Fruit fly (Drosophila melanogaster) whole organism, adult: Measurements from ENCODE around the gene CG6686.

Source experiments
- CG14711 ChIP-seq: fragments of 200-800 bp; sonication (Bioruptor generic); optimal IDR thresholded peaks from 2 replicates; lab custom pipeline; 2018; ENCODE audit warnings: missing biosample characterization, mild to moderate bottlenecking, missing genetic modification characterization, moderate library complexity
- CG1620 ChIP-seq: fragments of 200-800 bp; sonication (Bioruptor generic); optimal IDR thresholded peaks from 2 replicates; lab custom pipeline; 2016; ENCODE audit warnings: missing biosample characterization, missing genetic modification characterization
- CG5204 ChIP-seq: fragments of 200-800 bp; sonication (Bioruptor generic); optimal IDR thresholded peaks from 2 replicates; lab custom pipeline; 2016; ENCODE audit warnings: missing biosample characterization, missing genetic modification characterization
- Clk ChIP-seq: fragments of 200-800 bp; sonication (Bioruptor generic); optimal IDR thresholded peaks from 2 replicates; lab custom pipeline; 2017; ENCODE audit warnings: missing biosample characterization, missing genetic modification characterization
- cic ChIP-seq: fragments of 200-800 bp; sonication (Bioruptor generic); optimal IDR thresholded peaks from 2 replicates; lab custom pipeline; 2017; ENCODE audit warnings: missing biosample characterization, mild to moderate bottlenecking, missing genetic modification characterization, moderate library complexity
- ovo ChIP-seq: fragments of 200-800 bp; sonication (Bioruptor generic); optimal IDR thresholded peaks from 2 replicates; lab custom pipeline; 2016; ENCODE audit warnings: missing biosample characterization, missing genetic modification characterization
- tj ChIP-seq: fragments of 200-800 bp; sonication (Bioruptor generic); optimal IDR thresholded peaks from 3 replicates; lab custom pipeline; 2017; ENCODE audit warnings: missing biosample characterization, mild to moderate bottlenecking, missing genetic modification characterization, moderate library complexity

dm6 chr2L:12024104-12024503 lies 36.3 kb upstream of the CG6686 start:
- TF ChIP-seq CG5204 (GFP tag; lab: Kevin White, UChicago) (no peak), CG1620 (no peak), CG14711 (no peak), tj (GFP tag; lab: Kevin White, UChicago) (no peak), ovo (no peak), Clk (GFP tag; lab: Kevin White, UChicago) (no peak), cic (no peak)
